Worm (Caenorhabditis elegans) whole organism, L4 larva: Measurements from ENCODE around the gene F31E8.5.

ENCODE experiments used
- D1046.2 ChIP-seq: fragments of 200-800 bp; sonication (Bioruptor generic); IDR thresholded peaks from 2 replicates; pipeline ENCODE4 v1.3.6; 2022; ENCODE audit warnings: missing genetic modification characterization, missing compliant biosample characterization
- F10B5.3 ChIP-seq: sonication (generic microtip); optimal IDR thresholded peaks from 2 replicates; lab custom pipeline; 2016; ENCODE audit warnings: mild to moderate bottlenecking, missing genetic modification characterization, missing compliant biosample characterization
- F37D6.2 ChIP-seq: sonication (generic microtip); optimal IDR thresholded peaks from 2 replicates; lab custom pipeline; 2016; ENCODE audit warnings: mild to moderate bottlenecking, missing genetic modification characterization, missing compliant biosample characterization
- F49E8.2 ChIP-seq: sonication (generic microtip); optimal IDR thresholded peaks from 2 replicates; lab custom pipeline; 2016; ENCODE audit warnings: missing compliant biosample characterization, mild to moderate bottlenecking, missing genetic modification characterization, borderline replicate concordance
- T26A8.4 ChIP-seq: fragments of 200-800 bp; sonication (Bioruptor generic); IDR thresholded peaks from 2 replicates; pipeline ENCODE4 v1.3.6; 2022; ENCODE audit warnings: missing genetic modification characterization, missing compliant biosample characterization
- Y5F2A.4 ChIP-seq: fragments of 200-800 bp; sonication (Bioruptor generic); optimal IDR thresholded peaks from 2 replicates; lab custom pipeline; 2018; ENCODE audit warnings: mild to moderate bottlenecking, missing genetic modification characterization, missing compliant biosample characterization
- ZK546.5 ChIP-seq, 2 experiments: sonication (generic microtip); optimal IDR thresholded peaks; 2 replicates each; lab custom pipeline; 2017; ENCODE audit warnings: missing biosample characterization in 2 of 2, missing genetic modification characterization in 2 of 2
- aha-1 ChIP-seq: fragments of 150-350 bp; peaks from one replicate; lab custom pipeline; 2014; ENCODE audit warnings: missing biosample characterization, missing genetic modification characterization
- aly-2 ChIP-seq: sonication (generic microtip); optimal IDR thresholded peaks from 2 replicates; lab custom pipeline; 2018; ENCODE audit warnings: missing biosample characterization, missing genetic modification characterization
- ama-1 ChIP-seq: fragments of 150-350 bp; optimal IDR thresholded peaks from 2 replicates; lab custom pipeline; 2014; ENCODE audit warnings: inconsistent platforms, mixed read lengths
- attf-4 ChIP-seq: sonication (generic microtip); optimal IDR thresholded peaks from 3 replicates; lab custom pipeline; 2017; ENCODE audit warnings: missing biosample characterization, missing genetic modification characterization
- ceh-28 ChIP-seq: fragments of 150-350 bp; optimal IDR thresholded peaks from 2 replicates; lab custom pipeline; 2014; ENCODE audit warnings: missing biosample characterization, missing genetic modification reagents, missing genetic modification characterization
- ceh-44 ChIP-seq: fragments of 200-800 bp; sonication (Bioruptor generic); IDR thresholded peaks from 2 replicates; pipeline ENCODE4 v1.3.6; 2022; ENCODE audit warnings: missing genetic modification reagents, missing genetic modification characterization, missing compliant biosample characterization
- ceh-62 ChIP-seq: sonication (generic microtip); optimal IDR thresholded peaks from 2 replicates; lab custom pipeline; 2017; ENCODE audit warnings: missing biosample characterization, missing genetic modification characterization
- cey-2 ChIP-seq: sonication (generic microtip); optimal IDR thresholded peaks from 3 replicates; lab custom pipeline; 2017; ENCODE audit warnings: missing genetic modification characterization, mild to moderate bottlenecking, missing compliant biosample characterization, antibody characterized with exemption, borderline replicate concordance; ENCODE audit not compliant: insufficient read depth
- ctbp-1 ChIP-seq: fragments of 200-800 bp; sonication (Bioruptor generic); IDR thresholded peaks from 2 replicates; pipeline ENCODE4 v1.3.6; 2022; ENCODE audit warnings: missing genetic modification reagents, missing genetic modification characterization, missing compliant biosample characterization
- daf-16 ChIP-seq, 3 experiments: sonication (generic microtip); optimal IDR thresholded peaks; 2 replicates each; lab custom pipeline; 2016 to 2017; ENCODE audit warnings: missing genetic modification characterization in 3 of 3, missing genetic modification reagents in 3 of 3, mild to moderate bottlenecking in 2 of 3, missing compliant biosample characterization in 2 of 3, missing biosample characterization in 1 of 3, moderate library complexity in 1 of 3
- duxl-1 ChIP-seq: sonication (generic microtip); optimal IDR thresholded peaks from 2 replicates; lab custom pipeline; 2016; ENCODE audit warnings: mild to moderate bottlenecking, missing genetic modification characterization, moderate library complexity, missing compliant biosample characterization; ENCODE audit not compliant: poor library complexity
- dve-1 ChIP-seq: sonication (generic microtip); optimal IDR thresholded peaks from 2 replicates; lab custom pipeline; 2017; ENCODE audit warnings: antibody characterized with exemption, mild to moderate bottlenecking, missing genetic modification characterization, missing compliant biosample characterization; ENCODE audit not compliant: insufficient read depth
- egl-43 ChIP-seq: fragments of 200-800 bp; sonication (Bioruptor generic); IDR thresholded peaks from 2 replicates; pipeline ENCODE4 v1.3.6; 2022; ENCODE audit warnings: missing genetic modification reagents, missing genetic modification characterization, missing compliant biosample characterization
- hif-1 ChIP-seq, 2 experiments: sonication (generic microtip); optimal IDR thresholded peaks; 2 replicates each; lab custom pipeline; 2016 to 2017; ENCODE audit warnings: missing compliant biosample characterization in 2 of 2, missing genetic modification characterization in 2 of 2, missing genetic modification reagents in 2 of 2, missing genotype in 2 of 2, mild to moderate bottlenecking in 1 of 2
- hlh-30 ChIP-seq: sonication (generic microtip); optimal IDR thresholded peaks from 2 replicates; lab custom pipeline; 2017; ENCODE audit warnings: antibody characterized with exemption, mild to moderate bottlenecking, missing genetic modification characterization, missing compliant biosample characterization; ENCODE audit not compliant: insufficient read depth
- hmg-1.1 ChIP-seq: fragments of 200-800 bp; sonication (Bioruptor generic); IDR thresholded peaks from 2 replicates; pipeline ENCODE4 v1.3.6; 2022; ENCODE audit warnings: missing genetic modification reagents, missing genetic modification characterization, missing compliant biosample characterization
- lim-7 ChIP-seq: fragments of 200-800 bp; sonication (Bioruptor generic); IDR thresholded peaks from 2 replicates; pipeline ENCODE4 v1.3.6; 2022; ENCODE audit warnings: missing genetic modification characterization, missing compliant biosample characterization
- lin-1 ChIP-seq: fragments of 200-800 bp; sonication (Bioruptor generic); IDR thresholded peaks from 2 replicates; pipeline ENCODE4 v1.3.6; 2022; ENCODE audit warnings: missing genetic modification reagents, missing genetic modification characterization, missing compliant biosample characterization
- lin-13 ChIP-seq: fragments of 150-350 bp; optimal IDR thresholded peaks from 2 replicates; lab custom pipeline; 2014; ENCODE audit warnings: missing biosample characterization, missing genetic modification reagents, missing genetic modification characterization
- lin-15B ChIP-seq: fragments of 150-350 bp; sonication (generic microtip); optimal IDR thresholded peaks from 3 replicates; lab custom pipeline; 2014; ENCODE audit warnings: missing biosample characterization, missing genetic modification characterization
- lin-38 ChIP-seq: fragments of 200-800 bp; sonication (Bioruptor generic); IDR thresholded peaks from 2 replicates; pipeline ENCODE4 v1.3.6; 2022; ENCODE audit warnings: missing genetic modification reagents, missing genetic modification characterization, missing compliant biosample characterization
- lir-3 ChIP-seq: sonication (generic microtip); optimal IDR thresholded peaks from 2 replicates; lab custom pipeline; 2016; ENCODE audit warnings: mild to moderate bottlenecking, missing genetic modification characterization, missing compliant biosample characterization
- lsy-2 ChIP-seq, 2 experiments: fragments of 150-350 bp in 1 of 2; sonication (generic microtip) in 1 of 2; optimal IDR thresholded peaks; 2 replicates each; lab custom pipeline; 2014 to 2017; ENCODE audit warnings: missing biosample characterization in 2 of 2, missing genetic modification characterization in 2 of 2
- madf-5 ChIP-seq, 2 experiments: fragments of 200-800 bp; sonication (Bioruptor generic); IDR thresholded peaks; 2 replicates each; pipeline ENCODE4 v1.3.6; 2022; ENCODE audit warnings: missing compliant biosample characterization in 2 of 2, missing genetic modification characterization in 2 of 2
- mdl-1 ChIP-seq, 2 experiments: fragments of 150-350 bp in 1 of 2; sonication (generic microtip) in 1 of 2; optimal IDR thresholded peaks; 2 replicates each; lab custom pipeline; 2014 to 2017; ENCODE audit warnings: missing biosample characterization in 2 of 2, missing genetic modification characterization in 2 of 2
- mdt-29 ChIP-seq: fragments of 200-800 bp; sonication (Bioruptor generic); IDR thresholded peaks from 2 replicates; pipeline ENCODE4 v1.3.6; 2022; ENCODE audit warnings: missing genetic modification reagents, missing genetic modification characterization, missing compliant biosample characterization
- mep-1 ChIP-seq: fragments of 150-350 bp; sonication (generic microtip); optimal IDR thresholded peaks from 3 replicates; lab custom pipeline; 2014; ENCODE audit warnings: missing biosample characterization, missing genetic modification characterization
- mes-2 ChIP-seq: sonication (generic microtip); optimal IDR thresholded peaks from 2 replicates; lab custom pipeline; 2016; ENCODE audit warnings: missing genotype, mild to moderate bottlenecking, missing genetic modification characterization, missing compliant biosample characterization; ENCODE audit not compliant: poor library complexity, severe bottlenecking
- mxl-2 ChIP-seq: fragments of 200-800 bp; sonication (Bioruptor generic); conservative IDR thresholded peaks from 2 replicates; pipeline ENCODE4 v1.3.6; 2022; ENCODE audit warnings: missing genetic modification reagents, missing genetic modification characterization, missing compliant biosample characterization
- nhr-11 ChIP-seq: fragments of 150-350 bp; optimal IDR thresholded peaks from 2 replicates; lab custom pipeline; 2014; ENCODE audit warnings: missing biosample characterization, missing genetic modification characterization
- nhr-25 ChIP-seq: sonication (generic microtip); optimal IDR thresholded peaks from 2 replicates; lab custom pipeline; 2017; ENCODE audit warnings: missing genetic modification characterization, mild to moderate bottlenecking, missing compliant biosample characterization, antibody characterized with exemption, moderate library complexity, borderline replicate concordance; ENCODE audit not compliant: insufficient read depth
- nhr-28 ChIP-seq: fragments of 150-350 bp; optimal IDR thresholded peaks from 2 replicates; lab custom pipeline; 2014; ENCODE audit warnings: missing biosample characterization, missing genetic modification characterization
- nhr-41 ChIP-seq: fragments of 200-800 bp; sonication (Bioruptor generic); IDR thresholded peaks from 2 replicates; pipeline ENCODE4 v1.3.6; 2022; ENCODE audit warnings: missing genetic modification reagents, missing genetic modification characterization, missing compliant biosample characterization
- nhr-6 ChIP-seq: fragments of 150-350 bp; optimal IDR thresholded peaks from 2 replicates; lab custom pipeline; 2014; ENCODE audit warnings: missing biosample characterization, missing genetic modification characterization
- pha-4 ChIP-seq, 2 experiments: fragments of 150-350 bp in 1 of 2; fragments of 200-800 bp in 1 of 2; sonication (Bioruptor generic) in 1 of 2; IDR thresholded peaks in 1 of 2; optimal IDR thresholded peaks in 1 of 2; 2 replicates each; pipeline versions ENCODE4 v1.3.6 to Lab custom; 2014 to 2022; ENCODE audit warnings: missing genetic modification characterization in 2 of 2, missing genetic modification reagents in 2 of 2, missing biosample characterization in 1 of 2, missing compliant biosample characterization in 1 of 2
- php-3 ChIP-seq: fragments of 200-800 bp; sonication (Bioruptor generic); IDR thresholded peaks from 2 replicates; pipeline ENCODE4 v1.3.6; 2022; ENCODE audit warnings: missing genetic modification reagents, missing genetic modification characterization, missing compliant biosample characterization
- pqm-1 ChIP-seq: sonication (generic microtip); optimal IDR thresholded peaks from 2 replicates; lab custom pipeline; 2017; ENCODE audit warnings: missing biosample characterization, missing genetic modification characterization
- rbr-2 ChIP-seq: sonication (generic microtip); optimal IDR thresholded peaks from 2 replicates; lab custom pipeline; 2016; ENCODE audit warnings: missing genotype, missing genetic modification characterization, missing compliant biosample characterization
- unc-62 ChIP-seq, 3 experiments: fragments of 150-350 bp in 1 of 3; sonication (generic microtip); optimal IDR thresholded peaks in 2 of 3; peaks in 1 of 3; 1 replicate in 1 of 3; 2 replicates in 2 of 3; lab custom pipeline; 2014 to 2017; ENCODE audit warnings: missing biosample characterization in 3 of 3, missing genetic modification characterization in 3 of 3, missing genetic modification reagents in 3 of 3, missing genotype in 1 of 3
- zfp-3 ChIP-seq: fragments of 200-800 bp; sonication (Bioruptor generic); conservative IDR thresholded peaks from 2 replicates; pipeline ENCODE4 v1.3.6; 2022; ENCODE audit warnings: missing genetic modification reagents, missing genetic modification characterization, missing compliant biosample characterization
- ztf-11 ChIP-seq: fragments of 150-350 bp; optimal IDR thresholded peaks from 2 replicates; lab custom pipeline; 2014; ENCODE audit warnings: missing biosample characterization, missing genetic modification characterization

The F31E8.5 gene

DNA sequence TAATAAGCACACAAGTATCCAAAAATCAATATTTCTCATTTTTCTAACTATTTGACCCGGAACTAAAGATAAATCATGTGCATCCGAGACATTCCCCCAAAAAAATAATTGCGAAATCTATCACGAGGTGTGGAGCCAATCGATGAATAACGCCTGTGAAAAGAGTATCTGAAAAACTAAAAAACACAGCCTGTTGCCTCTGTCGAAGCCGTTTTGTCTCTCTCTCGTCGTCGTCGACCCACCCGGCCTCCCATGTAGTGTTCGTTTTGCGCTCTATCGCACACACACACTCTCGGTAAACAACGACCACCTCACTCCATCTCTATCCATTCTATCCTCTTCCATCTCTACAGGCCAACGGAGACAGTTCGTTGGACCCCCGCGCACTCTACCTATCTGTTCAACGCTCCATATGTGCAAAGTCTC is 24.3 kb downstream of the F31E8.5 start:
- TF ChIP-seq lsy-2 (tag; optimal IDR thresholded peaks at IDR 0.05; lab: Kevin White, UChicago) (peak; percentile 25 to 80), nhr-41 (no peak), lin-13 (GFP tag; lab: Kevin White, UChicago) (peak; percentile 40), ceh-62 (tag; lab: Kevin White, UChicago) (no peak), Y5F2A.4 (GFP tag; lab: Kevin White, UChicago) (no peak), duxl-1 (no peak), F37D6.2 (peak; percentile 29), D1046.2 (peak; percentile 77; the same call in 1 of the 2 replicates), ctbp-1 (GFP tag; lab: Robert Waterston, UW) (peak; percentile 69), lir-3 (tag; lab: Kevin White, UChicago) (no peak), F10B5.3 (tag; lab: Kevin White, UChicago) (no peak), mdt-29 (no peak), unc-62 (GFP tag; optimal IDR thresholded peaks at IDR 0.05 in 1 of 2; lab: Kevin White, UChicago) (no peak), unc-62 (tag; optimal IDR thresholded peaks at IDR 0.05; lab: Kevin White, UChicago) (no peak), attf-4 (tag; lab: Kevin White, UChicago) (no peak), ama-1 (lab: Kevin White, UChicago) (no peak), pha-4 (GFP tag; IDR thresholded peaks at IDR 0.05; lab: Robert Waterston, UW) (no peak), pha-4 (tag; optimal IDR thresholded peaks at IDR 0.05; lab: Kevin White, UChicago) (peak; percentile 50), lin-15B (tag; lab: Kevin White, UChicago) (no peak), egl-43 (GFP tag; lab: Robert Waterston, UW) (peak; percentile 58; the same call in 1 of the 2 replicates), F49E8.2 (tag; lab: Kevin White, UChicago) (no peak), T26A8.4 (0 out of 2 replicates have a peak, but pooled peaks have one; percentile 50), nhr-11 (peak; percentile 70), ztf-11 (tag; lab: Kevin White, UChicago) (no peak), mxl-2 (no peak), mes-2 (tag; lab: Kevin White, UChicago) (peak; percentile 47), aly-2 (tag; lab: Kevin White, UChicago) (no peak), rbr-2 (tag; lab: Kevin White, UChicago) (peak; percentile 52), php-3 (GFP tag; lab: Robert Waterston, UW) (no peak), ceh-44 (GFP tag; lab: Robert Waterston, UW) (no peak), cey-2 (no peak), nhr-25 (peak; percentile 17), hif-1 (tag; optimal IDR thresholded peaks at IDR 0.05; lab: Kevin White, UChicago) (peak in 1 of 2 experiments; percentile 61), mdl-1 (tag; optimal IDR thresholded peaks at IDR 0.05; lab: Kevin White, UChicago) (no peak), lim-7 (no peak), aha-1 (tag; lab: Kevin White, UChicago) (peak; percentile 90), hlh-30 (peak; percentile 95), zfp-3 (GFP tag; lab: Robert Waterston, UW) (no peak), ZK546.5 (tag; optimal IDR thresholded peaks at IDR 0.05; lab: Kevin White, UChicago) (no peak), madf-5 (GFP tag; IDR thresholded peaks at IDR 0.05; lab: Robert Waterston, UW) (no peak), dve-1 (tag; lab: Kevin White, UChicago) (peak; percentile 27), daf-16 (GFP tag; optimal IDR thresholded peaks at IDR 0.05; lab: Kevin White, UChicago) (peak in 1 of 2 experiments; percentile 57), daf-16 (tag; optimal IDR thresholded peaks at IDR 0.05; lab: Kevin White, UChicago) (peak; percentile 20), nhr-6 (tag; lab: Kevin White, UChicago) (no peak), hmg-1.1 (GFP tag; lab: Robert Waterston, UW) (peak; percentile 68), lin-38 (GFP tag; lab: Robert Waterston, UW) (peak; percentile 56), nhr-28 (peak; percentile 80), mep-1 (tag; lab: Kevin White, UChicago) (peak; percentile 68), ceh-28 (tag; lab: Kevin White, UChicago) (peak; percentile 34), lin-1 (GFP tag; lab: Robert Waterston, UW) (no peak), pqm-1 (no peak)
